Fruit fly (Drosophila melanogaster) S2 (cell line): Measurements from ENCODE around the gene CG12116.

Experiments used
- CG8478 ChIP-seq: fragments of >200 bp; optimal IDR thresholded peaks from 2 replicates; lab custom pipeline; 2018
- CTCF ChIP-seq, 2 experiments: fragments of >200 bp; optimal IDR thresholded peaks; 2 replicates each; lab custom pipeline; 2018

dm6 chrX:8492849-8493248, 24.0 kb upstream of the CG12116 start:
- TF ChIP-seq CG8478 (no peak), CTCF (optimal IDR thresholded peaks at IDR 0.05; lab: Kevin White, UChicago) (no peak)
